Fruit fly (Drosophila melanogaster): ENCODE measurements around the gene Polr2C.
A peak's percentile ranks its signal among the peaks of the same experiment; 100 is the strongest.

The Polr2C gene

dm6 chr2L:13835002-13835910 lies 2.1 kb downstream of the Polr2C start, which contains the start of the genes mRpS23 and CenG1A (continued):
- TF ChIP-seq CG10267 (tag; optimal IDR thresholded peaks at IDR 0.05), result peak; percentile 99
- TF ChIP-seq slp2 (GFP tag; optimal IDR thresholded peaks at IDR 0.05), result peak; percentile 100
- peak; percentile 100 for TF ChIP-seq CG9609 (GFP tag; optimal IDR thresholded peaks at IDR 0.05)
- TF ChIP-seq Dfd (GFP tag; optimal IDR thresholded peaks at IDR 0.05), result no peak
- peak; percentile 100 for TF ChIP-seq zfh1 (GFP tag; IDR thresholded peaks at IDR 0.05)
- peak; percentile 99 for TF ChIP-seq CG1792 (GFP tag; optimal IDR thresholded peaks at IDR 0.05)
- peak; percentile 99 for TF ChIP-seq repo (GFP tag; optimal IDR thresholded peaks at IDR 0.05)
- peak; percentile 100 for TF ChIP-seq Mrtf (GFP tag; IDR thresholded peaks at IDR 0.05)
- TF ChIP-seq sug (tag; optimal IDR thresholded peaks at IDR 0.05), result peak; percentile 99
- peak; percentile 99 for TF ChIP-seq ab (GFP tag; optimal IDR thresholded peaks at IDR 0.05)
- peak; percentile 100 for TF ChIP-seq NfI (GFP tag; optimal IDR thresholded peaks at IDR 0.05)
- TF ChIP-seq shn (GFP tag; optimal IDR thresholded peaks at IDR 0.05), result peak; percentile 99
- no peak for TF ChIP-seq Lpt (GFP tag; optimal IDR thresholded peaks at IDR 0.05)
- peak; percentile 73 to 89 for TF ChIP-seq insv (GFP tag; optimal IDR thresholded peaks at IDR 0.05)
- peak; percentile 99 for TF ChIP-seq pb (GFP tag; optimal IDR thresholded peaks at IDR 0.05)
- peak; percentile 100 for TF ChIP-seq pho (GFP tag; optimal IDR thresholded peaks at IDR 0.05)
- peak; percentile 100 for TF ChIP-seq CG6272 (GFP tag; IDR thresholded peaks at IDR 0.05)
- peak; percentile 94 for TF ChIP-seq stwl (tag; optimal IDR thresholded peaks at IDR 0.05)
- TF ChIP-seq lab (GFP tag; optimal IDR thresholded peaks at IDR 0.05), result peak; percentile 100
- TF ChIP-seq CG12219 (GFP tag; optimal IDR thresholded peaks at IDR 0.05), result peak; percentile 100
- peak; percentile 100 for TF ChIP-seq run (tag; optimal IDR thresholded peaks at IDR 0.05)
- TF ChIP-seq Doc2 (GFP tag; IDR thresholded peaks at IDR 0.05), result peak; percentile 99
- TF ChIP-seq CG17802 (tag; optimal IDR thresholded peaks at IDR 0.05), result peak; percentile 95
- peak; percentile 87 for TF ChIP-seq knrl (GFP tag; IDR thresholded peaks at IDR 0.05; ENCODE audit: partially characterized antibody)
- TF ChIP-seq CG11723 (GFP tag; optimal IDR thresholded peaks at IDR 0.05), result peak; percentile 99
- peak; percentile 98 for TF ChIP-seq exex (tag; optimal IDR thresholded peaks at IDR 0.05)
- TF ChIP-seq CG7372 (GFP tag; IDR thresholded peaks at IDR 0.05), result peak; percentile 100
- peak; percentile 100 for TF ChIP-seq CG11456 (GFP tag; IDR thresholded peaks at IDR 0.05)
- peak; percentile 99 for TF ChIP-seq CG33557 (GFP tag; optimal IDR thresholded peaks at IDR 0.05)
- TF ChIP-seq Ada2b (GFP tag; IDR thresholded peaks at IDR 0.05), result peak; percentile 100
- TF ChIP-seq MTF-1 (GFP tag; optimal IDR thresholded peaks at IDR 0.05; ENCODE audit: borderline replicate concordance), result peak; percentile 99
- TF ChIP-seq Lim3 (GFP tag; IDR thresholded peaks at IDR 0.05), result peak; percentile 99
- peak; percentile 99 for TF ChIP-seq CG1024 (GFP tag; IDR thresholded peaks at IDR 0.05)
- peak; percentile 99 for TF ChIP-seq klu (GFP tag; IDR thresholded peaks at IDR 0.05)
- peak; percentile 100 for TF ChIP-seq CG7839 (tag; optimal IDR thresholded peaks at IDR 0.05)
- peak; percentile 100 for TF ChIP-seq ase (GFP tag; IDR thresholded peaks at IDR 0.05)
- peak; percentile 99 for TF ChIP-seq ERR (GFP tag; optimal IDR thresholded peaks at IDR 0.05)
- peak; percentile 98 for TF ChIP-seq twi (tag; optimal IDR thresholded peaks at IDR 0.05)
- peak; percentile 99 for TF ChIP-seq Vsx1 (GFP tag; optimal IDR thresholded peaks at IDR 0.05)
- peak; percentile 99 for TF ChIP-seq trh (GFP tag; optimal IDR thresholded peaks at IDR 0.05)
- peak; percentile 100 for TF ChIP-seq CG16863 (GFP tag; optimal IDR thresholded peaks at IDR 0.05)
- peak; percentile 99 for TF ChIP-seq CG2202 (tag; optimal IDR thresholded peaks at IDR 0.05)
- peak; percentile 100 for TF ChIP-seq dati (GFP tag; IDR thresholded peaks at IDR 0.05)
- TF ChIP-seq Scr (GFP tag; IDR thresholded peaks at IDR 0.05; ENCODE audit: partially characterized antibody), result peak; percentile 89
- TF ChIP-seq CG15601 (tag; optimal IDR thresholded peaks at IDR 0.05), result peak; percentile 99
- no peak; the same call in 2 of the 3 replicates for TF ChIP-seq zen2 (GFP tag; IDR thresholded peaks at IDR 0.05; ENCODE audit: partially characterized antibody)
- TF ChIP-seq CG10209 (GFP tag; optimal IDR thresholded peaks at IDR 0.05), result peak; percentile 100
- TF ChIP-seq Hmr (GFP tag; optimal IDR thresholded peaks at IDR 0.05), result peak; percentile 100

All from whole organism, embryonic.